Worm (Caenorhabditis elegans): Measurements from ENCODE around the gene R04A9.3.

Gene R04A9.3

ce11 chrX:394709-395108, 14.3 kb upstream of the R04A9.3 start, which contains the start of gene R04A9.7:
Gene R04A9.7, minus strand, starts transcription at chrX:394892.
- TF ChIP-seq flt-1 (GFP tag; IDR thresholded peaks at IDR 0.05) (no peak), cog-1 (tag; optimal IDR thresholded peaks at IDR 0.05) (no peak), tab-1 (GFP tag; IDR thresholded peaks at IDR 0.05) (no peak), ztf-23 (GFP tag; IDR thresholded peaks at IDR 0.05) (no peak), ztf-29 (GFP tag; IDR thresholded peaks at IDR 0.05) (no peak), klf-2 (GFP tag; conservative IDR thresholded peaks at IDR 0.05) (no peak), T22C8.4 (GFP tag; IDR thresholded peaks at IDR 0.05) (no peak), med-1 (GFP tag; optimal IDR thresholded peaks at IDR 0.05; ENCODE audit: insufficient read depth) (no peak), ref-1 (GFP tag; conservative IDR thresholded peaks at IDR 0.05) (no peak)

DNA sequence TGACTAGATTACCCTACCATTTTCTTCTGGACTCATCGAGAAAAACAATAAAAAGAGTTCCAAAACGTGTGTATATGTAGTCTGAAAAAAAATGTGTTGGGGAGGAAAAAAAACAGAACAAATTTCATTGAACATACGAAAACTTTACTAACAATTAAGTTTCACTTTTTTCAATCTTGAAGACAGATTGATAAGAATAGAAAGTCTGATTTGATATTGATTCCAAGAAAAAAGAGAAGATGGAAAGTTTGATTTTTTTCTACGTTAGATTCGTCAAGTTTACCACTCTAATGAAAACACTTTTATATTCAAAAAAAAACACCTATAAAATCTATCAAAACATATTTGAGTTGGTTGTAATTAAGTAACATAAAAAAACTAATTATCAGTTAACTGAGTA, 10.1 kb upstream of the R04A9.3 start, which contains the start of gene R04A9.9:
TSS of gene R04A9.9 (minus strand) at position 101 of the 400 bp plus-strand sequence.
- TF ChIP-seq cog-1 (tag; optimal IDR thresholded peaks at IDR 0.05) (no peak), ztf-23 (GFP tag; IDR thresholded peaks at IDR 0.05) (no peak), tab-1 (GFP tag; IDR thresholded peaks at IDR 0.05) (no peak), flt-1 (GFP tag; IDR thresholded peaks at IDR 0.05) (no peak)

ce11 chrX:389566-389965, 9.2 kb upstream of the R04A9.3 start:
- TF ChIP-seq tab-1 (GFP tag; IDR thresholded peaks at IDR 0.05) (no peak), med-1 (GFP tag; optimal IDR thresholded peaks at IDR 0.05; ENCODE audit: insufficient read depth) (no peak), ztf-23 (GFP tag; IDR thresholded peaks at IDR 0.05) (no peak), T22C8.4 (GFP tag; IDR thresholded peaks at IDR 0.05) (no peak), cog-1 (tag; optimal IDR thresholded peaks at IDR 0.05) (no peak), ztf-29 (GFP tag; IDR thresholded peaks at IDR 0.05) (no peak), klf-2 (GFP tag; conservative IDR thresholded peaks at IDR 0.05) (no peak), ref-1 (GFP tag; conservative IDR thresholded peaks at IDR 0.05) (no peak)

ce11 chrX:388728-389127, 8.3 kb upstream of the R04A9.3 start, which contains the start of gene ceh-93:
Gene ceh-93, minus strand, starts transcription at chrX:388797.
- TF ChIP-seq tab-1 (GFP tag; IDR thresholded peaks at IDR 0.05) (no peak), flt-1 (GFP tag; IDR thresholded peaks at IDR 0.05) (0 out of 2 replicates have a peak, but pooled peaks have one; percentile 15), klf-2 (GFP tag; conservative IDR thresholded peaks at IDR 0.05) (no peak), ztf-29 (GFP tag; IDR thresholded peaks at IDR 0.05) (no peak)

ce11 chrX:382692-383091, 2.3 kb upstream of the R04A9.3 start, which contains the start of gene ife-2:
Gene ife-2, minus strand, starts transcription at chrX:382709.
- TF ChIP-seq cog-1 (tag; optimal IDR thresholded peaks at IDR 0.05) (peak; percentile 44), T22C8.4 (GFP tag; IDR thresholded peaks at IDR 0.05) (no peak)

ce11 chrX:381029-381428, 624 bp upstream of the R04A9.3 start:
- no peak for TF ChIP-seq klf-2 (GFP tag; conservative IDR thresholded peaks at IDR 0.05)
- TF ChIP-seq flt-1 (GFP tag; IDR thresholded peaks at IDR 0.05) = no peak
- TF ChIP-seq ztf-23 (GFP tag; IDR thresholded peaks at IDR 0.05) = no peak
- TF ChIP-seq T22C8.4 (GFP tag; IDR thresholded peaks at IDR 0.05) = no peak
- no peak for TF ChIP-seq ztf-29 (GFP tag; IDR thresholded peaks at IDR 0.05)
- TF ChIP-seq med-1 (GFP tag; optimal IDR thresholded peaks at IDR 0.05; ENCODE audit: insufficient read depth) = no peak
- no peak for TF ChIP-seq tab-1 (GFP tag; IDR thresholded peaks at IDR 0.05)
- TF ChIP-seq cog-1 (tag; optimal IDR thresholded peaks at IDR 0.05) = no peak
- TF ChIP-seq ref-1 (GFP tag; conservative IDR thresholded peaks at IDR 0.05) = no peak

DNA sequence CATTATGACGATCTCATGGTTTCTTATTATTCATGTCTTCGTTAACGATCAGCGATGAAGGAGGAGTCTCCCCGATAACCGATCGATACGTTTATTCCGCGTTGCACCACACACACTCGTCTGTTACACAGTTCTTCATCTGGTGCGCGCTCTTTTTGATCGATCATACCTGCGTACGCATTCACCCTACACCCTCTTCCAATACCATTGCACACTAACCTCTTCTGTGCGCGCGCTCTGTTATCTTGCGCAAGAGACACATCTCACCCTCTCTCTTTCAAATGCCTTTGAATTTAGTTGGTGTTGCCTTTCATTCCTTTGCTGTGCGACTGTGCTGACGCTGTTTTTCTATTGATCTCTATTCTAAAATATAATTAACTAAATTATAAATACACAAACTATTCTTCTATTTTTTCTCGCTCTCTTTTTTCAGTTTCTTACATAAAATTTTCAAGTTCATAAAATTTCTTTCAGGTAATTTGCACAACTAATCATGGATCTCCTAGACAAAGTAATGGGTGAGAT, 8.6 kb downstream of the R04A9.3 start, which contains the start of gene nrde-3:
TSS of gene nrde-3 (plus strand) at position 475 of the 525 bp plus-strand sequence.
- TF ChIP-seq ztf-23 (GFP tag; IDR thresholded peaks at IDR 0.05) = no peak
- peak; percentile 54 for TF ChIP-seq T22C8.4 (GFP tag; IDR thresholded peaks at IDR 0.05)

ce11 chrX:369923-370322, 10.5 kb downstream of the R04A9.3 start:
- no peak for TF ChIP-seq flt-1 (GFP tag; IDR thresholded peaks at IDR 0.05)
- TF ChIP-seq klf-2 (GFP tag; conservative IDR thresholded peaks at IDR 0.05) = no peak

DNA sequence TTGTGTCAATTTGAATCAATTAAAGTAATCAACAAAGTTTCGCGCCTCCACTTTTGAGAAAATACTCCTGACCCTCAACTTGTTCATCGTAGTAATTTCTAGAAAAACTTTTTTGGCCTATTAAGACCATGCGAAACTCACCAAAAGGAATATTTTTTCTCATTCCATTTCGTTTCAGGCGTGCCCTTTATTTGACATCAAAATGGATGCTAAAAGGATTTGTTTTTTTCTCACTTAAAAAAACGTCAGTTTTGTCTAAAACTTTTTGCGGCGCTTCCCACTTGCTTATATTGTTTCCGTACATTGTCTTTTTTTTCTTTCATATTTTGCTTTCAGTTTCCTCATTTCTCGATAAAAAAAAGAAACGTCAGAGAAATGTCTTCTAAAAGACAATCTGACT, 19.9 kb downstream of the R04A9.3 start, which contains the start of gene C04E7.5:
TSS of gene C04E7.5 (plus strand) at position 301 of the 400 bp plus-strand sequence.
- TF ChIP-seq tab-1 (GFP tag; IDR thresholded peaks at IDR 0.05) (no peak), cog-1 (tag; optimal IDR thresholded peaks at IDR 0.05) (no peak), ref-1 (GFP tag; conservative IDR thresholded peaks at IDR 0.05) (no peak), ztf-29 (GFP tag; IDR thresholded peaks at IDR 0.05) (no peak)

DNA sequence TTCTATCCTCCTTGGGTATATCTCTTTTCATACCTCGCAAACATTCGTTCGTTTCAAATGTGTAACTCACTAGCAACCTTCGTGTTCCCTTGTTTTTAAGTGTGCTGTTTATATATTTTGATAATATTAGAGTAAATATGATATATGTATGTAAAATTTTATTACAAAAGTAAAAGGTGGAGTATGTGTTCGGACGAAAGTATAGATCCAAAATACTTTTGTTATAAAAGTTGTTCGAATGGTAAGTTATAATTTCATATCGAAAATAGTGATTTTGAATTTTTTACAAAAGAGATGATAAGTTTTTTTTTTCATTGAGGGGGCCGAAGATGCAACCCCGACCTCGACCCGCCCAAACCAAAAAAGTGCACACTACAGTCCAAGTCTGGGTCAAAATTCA, 22.6 kb downstream of the R04A9.3 start, which contains the start of gene C04E7.1:
TSS of gene C04E7.1 (plus strand) at position 301 of the 400 bp plus-strand sequence.
- TF ChIP-seq klf-2 (GFP tag; conservative IDR thresholded peaks at IDR 0.05) = no peak

- peak; percentile 96 for TF ChIP-seq ztf-23 (GFP tag; IDR thresholded peaks at IDR 0.05)
- peak; percentile 92 for TF ChIP-seq ztf-29 (GFP tag; IDR thresholded peaks at IDR 0.05)
- peak; percentile 92 for TF ChIP-seq klf-2 (GFP tag; conservative IDR thresholded peaks at IDR 0.05)
- TF ChIP-seq ref-1 (GFP tag; conservative IDR thresholded peaks at IDR 0.05) = peak; percentile 84
- peak; percentile 95 for TF ChIP-seq tab-1 (GFP tag; IDR thresholded peaks at IDR 0.05)
- TF ChIP-seq med-1 (GFP tag; optimal IDR thresholded peaks at IDR 0.05; ENCODE audit: insufficient read depth) = peak; percentile 69
- TF ChIP-seq cog-1 (tag; optimal IDR thresholded peaks at IDR 0.05) = peak; percentile 83
- TF ChIP-seq T22C8.4 (GFP tag; IDR thresholded peaks at IDR 0.05) = peak; percentile 90
- peak; percentile 91 for TF ChIP-seq flt-1 (GFP tag; IDR thresholded peaks at IDR 0.05)
Observed at ce11 chrX:353134-353669, 27.2 kb downstream of the R04A9.3 start, which contains the start of gene sor-3. Gene sor-3, plus strand, starts transcription at chrX:353619.

All from whole organism, midembryonic.